Worm (Caenorhabditis elegans) whole organism, L1 larva: ENCODE data around the gene F38A5.6.

ENCODE experiments used
- C04F5.9 ChIP-seq: sonication (generic microtip); optimal IDR thresholded peaks from 2 replicates; lab custom pipeline; 2016; ENCODE audit warnings: missing genetic modification characterization, missing compliant biosample characterization
- C16A3.4 ChIP-seq: fragments of 150-350 bp; optimal IDR thresholded peaks from 2 replicates; lab custom pipeline; 2014; ENCODE audit warnings: missing biosample characterization, missing genetic modification characterization
- C34B4.2 ChIP-seq: sonication (generic microtip); optimal IDR thresholded peaks from 2 replicates; lab custom pipeline; 2017; ENCODE audit warnings: mild to moderate bottlenecking, missing genetic modification characterization, missing compliant biosample characterization
- F16B12.6 ChIP-seq: fragments of 150-350 bp; optimal IDR thresholded peaks from 2 replicates; lab custom pipeline; 2014; ENCODE audit warnings: missing biosample characterization, missing genetic modification characterization
- Y116A8C.19 ChIP-seq: sonication (generic microtip); optimal IDR thresholded peaks from 2 replicates; lab custom pipeline; 2016; ENCODE audit warnings: missing compliant biosample characterization, missing genetic modification characterization, borderline replicate concordance
- aha-1 ChIP-seq: fragments of 150-350 bp; optimal IDR thresholded peaks from 2 replicates; lab custom pipeline; 2014; ENCODE audit warnings: missing biosample characterization, missing genetic modification characterization
- ama-1 ChIP-seq: fragments of 150-350 bp; optimal IDR thresholded peaks from 2 replicates; lab custom pipeline; 2014
- blmp-1 ChIP-seq: fragments of 150-350 bp; optimal IDR thresholded peaks from 2 replicates; lab custom pipeline; 2014; ENCODE audit warnings: missing biosample characterization, missing genetic modification characterization
- ceh-8 ChIP-seq: fragments of 200-800 bp; sonication (Bioruptor generic); optimal IDR thresholded peaks from 2 replicates; lab custom pipeline; 2018; ENCODE audit warnings: mild to moderate bottlenecking, missing genetic modification characterization, moderate library complexity, missing compliant biosample characterization
- ceh-88 ChIP-seq: fragments of 200-800 bp; sonication (Bioruptor generic); IDR thresholded peaks from 2 replicates; pipeline ENCODE4 v1.3.6; 2022; ENCODE audit warnings: missing genetic modification characterization, missing compliant biosample characterization
- ceh-90 ChIP-seq: sonication (generic microtip); optimal IDR thresholded peaks from 2 replicates; lab custom pipeline; 2016; ENCODE audit warnings: missing genetic modification characterization, missing compliant biosample characterization
- dpl-1 ChIP-seq, 3 experiments: fragments of 150-350 bp in 2 of 3; sonication (generic microtip) in 1 of 3; optimal IDR thresholded peaks; 2 replicates each; lab custom pipeline; 2014 to 2017; ENCODE audit warnings: missing biosample characterization in 3 of 3, missing genetic modification characterization in 3 of 3, missing genetic modification reagents in 3 of 3
- efl-3 ChIP-seq: fragments of 200-800 bp; sonication (Bioruptor generic); optimal IDR thresholded peaks from 2 replicates; lab custom pipeline; 2018; ENCODE audit warnings: mild to moderate bottlenecking, missing genetic modification characterization, missing compliant biosample characterization
- egl-27 ChIP-seq, 2 experiments: fragments of 150-350 bp in 1 of 2; sonication (generic microtip); optimal IDR thresholded peaks; 3 replicates each; lab custom pipeline; 2017 to 2018; ENCODE audit warnings: missing biosample characterization in 2 of 2, missing genetic modification characterization in 2 of 2, missing genetic modification reagents in 2 of 2
- elt-2 ChIP-seq: sonication (generic microtip); optimal IDR thresholded peaks from 2 replicates; lab custom pipeline; 2016; ENCODE audit warnings: missing genetic modification characterization, mild to moderate bottlenecking, inconsistent platforms, missing compliant biosample characterization, missing genetic modification reagents
- elt-3 ChIP-seq, 6 experiments: fragments of 150-350 bp in 1 of 6; sonication (generic microtip); optimal IDR thresholded peaks; 2 replicates each; lab custom pipeline; 2017 to 2018; ENCODE audit warnings: missing biosample characterization in 6 of 6, missing genetic modification characterization in 6 of 6, inconsistent platforms in 1 of 6
- fkh-10 ChIP-seq: sonication (generic microtip); optimal IDR thresholded peaks from 2 replicates; lab custom pipeline; 2017; ENCODE audit warnings: missing biosample characterization, missing genetic modification reagents, missing genetic modification characterization
- fkh-4 ChIP-seq: sonication (generic microtip); optimal IDR thresholded peaks from 2 replicates; lab custom pipeline; 2016; ENCODE audit warnings: missing compliant biosample characterization, missing genetic modification characterization, borderline replicate concordance
- fos-1 ChIP-seq: fragments of 150-350 bp; optimal IDR thresholded peaks from 2 replicates; lab custom pipeline; 2014; ENCODE audit warnings: missing biosample characterization, missing genetic modification characterization
- grh-1 ChIP-seq: fragments of 200-800 bp; sonication (Bioruptor generic); IDR thresholded peaks from 2 replicates; pipeline ENCODE4 v1.3.6; 2022; ENCODE audit warnings: missing genetic modification reagents, missing genetic modification characterization, missing compliant biosample characterization
- hlh-4 ChIP-seq: sonication (generic microtip); optimal IDR thresholded peaks from 2 replicates; lab custom pipeline; 2016; ENCODE audit warnings: mild to moderate bottlenecking, missing genetic modification characterization, missing compliant biosample characterization
- hpl-2 ChIP-seq: fragments of 150-350 bp; optimal IDR thresholded peaks from 2 replicates; lab custom pipeline; 2014; ENCODE audit warnings: missing biosample characterization, missing genetic modification reagents, missing genetic modification characterization
- isw-1 ChIP-seq: fragments of 200-800 bp; sonication (Bioruptor generic); IDR thresholded peaks from 2 replicates; pipeline ENCODE4 v1.3.6; 2022; ENCODE audit warnings: missing genetic modification characterization, missing compliant biosample characterization
- lin-13 ChIP-seq: fragments of 150-350 bp; optimal IDR thresholded peaks from 2 replicates; lab custom pipeline; 2014; ENCODE audit warnings: missing biosample characterization, missing genetic modification reagents, missing genetic modification characterization
- lin-14 ChIP-seq: fragments of 200-800 bp; sonication (Bioruptor generic); optimal IDR thresholded peaks from 2 replicates; lab custom pipeline; 2018; ENCODE audit warnings: mild to moderate bottlenecking, missing genetic modification characterization, moderate library complexity, missing compliant biosample characterization
- lin-39 ChIP-seq: fragments of 150-350 bp; optimal IDR thresholded peaks from 2 replicates; lab custom pipeline; 2014; ENCODE audit warnings: missing biosample characterization, missing genetic modification reagents, missing genetic modification characterization
- lsy-2 ChIP-seq, 2 experiments: fragments of 150-350 bp; optimal IDR thresholded peaks; 2 replicates each; lab custom pipeline; 2014; ENCODE audit warnings: missing biosample characterization in 2 of 2, missing genetic modification characterization in 2 of 2
- mab-9 ChIP-seq: fragments of 200-800 bp; sonication (Bioruptor generic); IDR thresholded peaks from 2 replicates; pipeline ENCODE4 v1.3.6; 2022; ENCODE audit warnings: missing genetic modification reagents, missing genetic modification characterization, missing compliant biosample characterization
- mdl-1 ChIP-seq, 2 experiments: fragments of 150-350 bp; optimal IDR thresholded peaks; 2 replicates each; lab custom pipeline; 2014 to 2017; ENCODE audit warnings: missing biosample characterization in 2 of 2, missing genetic modification characterization in 2 of 2, inconsistent platforms in 1 of 2
- mef-2 ChIP-seq: fragments of 150-350 bp; optimal IDR thresholded peaks from 2 replicates; lab custom pipeline; 2014; ENCODE audit warnings: missing biosample characterization, missing genetic modification characterization
- mep-1 ChIP-seq: fragments of 150-350 bp; optimal IDR thresholded peaks from 2 replicates; lab custom pipeline; 2014; ENCODE audit warnings: missing biosample characterization, missing genetic modification characterization
- nhr-19 ChIP-seq: fragments of 200-800 bp; sonication (Bioruptor generic); conservative IDR thresholded peaks from 2 replicates; pipeline ENCODE4 v1.3.6; 2022; ENCODE audit warnings: missing genetic modification characterization, missing compliant biosample characterization
- nhr-237 ChIP-seq: fragments of 150-350 bp; optimal IDR thresholded peaks from 2 replicates; lab custom pipeline; 2014; ENCODE audit warnings: missing biosample characterization, missing genetic modification characterization
- nhr-28 ChIP-seq: fragments of 150-350 bp; optimal IDR thresholded peaks from 2 replicates; lab custom pipeline; 2014; ENCODE audit warnings: missing biosample characterization, missing genetic modification characterization
- nhr-47 ChIP-seq: sonication (generic microtip); optimal IDR thresholded peaks from 2 replicates; lab custom pipeline; 2016; ENCODE audit warnings: mild to moderate bottlenecking, missing genetic modification characterization, moderate library complexity, missing compliant biosample characterization
- nhr-77 ChIP-seq: fragments of 150-350 bp; optimal IDR thresholded peaks from 2 replicates; lab custom pipeline; 2014; ENCODE audit warnings: missing biosample characterization, missing genetic modification characterization
- nhr-84 ChIP-seq: sonication (generic microtip); optimal IDR thresholded peaks from 2 replicates; lab custom pipeline; 2017; ENCODE audit warnings: missing biosample characterization, missing genetic modification characterization
- nhr-85 ChIP-seq: sonication (generic microtip); peaks from one replicate; lab custom pipeline; 2016; ENCODE audit warnings: missing genetic modification characterization, inconsistent platforms, missing compliant biosample characterization
- nhr-90 ChIP-seq: sonication (generic microtip); optimal IDR thresholded peaks from 2 replicates; lab custom pipeline; 2016; ENCODE audit warnings: mild to moderate bottlenecking, missing genetic modification characterization, missing compliant biosample characterization; ENCODE audit not compliant: poor library complexity
- pag-3 ChIP-seq: sonication (generic microtip); optimal IDR thresholded peaks from 2 replicates; lab custom pipeline; 2017; ENCODE audit warnings: missing genetic modification characterization, mild to moderate bottlenecking, missing compliant biosample characterization, antibody characterized with exemption, borderline replicate concordance; ENCODE audit not compliant: insufficient read depth
- pax-3 ChIP-seq: fragments of 200-800 bp; sonication (Bioruptor generic); optimal IDR thresholded peaks from 2 replicates; lab custom pipeline; 2018; ENCODE audit warnings: mild to moderate bottlenecking, missing genetic modification characterization, moderate library complexity, missing compliant biosample characterization
- pqm-1 ChIP-seq: sonication (generic microtip); optimal IDR thresholded peaks from 3 replicates; lab custom pipeline; 2017; ENCODE audit warnings: missing biosample characterization, missing genetic modification characterization
- snpc-4 ChIP-seq: fragments of 150-350 bp; optimal IDR thresholded peaks from 2 replicates; lab custom pipeline; 2014; ENCODE audit warnings: missing biosample characterization, missing genetic modification characterization
- snu-23 ChIP-seq: sonication (generic microtip); optimal IDR thresholded peaks from 2 replicates; lab custom pipeline; 2016; ENCODE audit warnings: missing genetic modification characterization, missing compliant biosample characterization
- sptf-1 ChIP-seq: fragments of 150-350 bp; optimal IDR thresholded peaks from 2 replicates; lab custom pipeline; 2014; ENCODE audit warnings: missing biosample characterization, missing genetic modification characterization
- sup-37 ChIP-seq: fragments of 200-800 bp; sonication (Bioruptor generic); optimal IDR thresholded peaks from 2 replicates; lab custom pipeline; 2018; ENCODE audit warnings: mild to moderate bottlenecking, missing genetic modification characterization, missing compliant biosample characterization
- swsn-7 ChIP-seq: sonication (generic microtip); optimal IDR thresholded peaks from 2 replicates; lab custom pipeline; 2016; ENCODE audit warnings: missing genetic modification characterization, missing compliant biosample characterization
- unc-98 ChIP-seq: fragments of 200-800 bp; sonication (Bioruptor generic); IDR thresholded peaks from 2 replicates; pipeline ENCODE4 v1.3.6; 2022; ENCODE audit warnings: missing genetic modification characterization, missing compliant biosample characterization
- vab-15 ChIP-seq: sonication (generic microtip); optimal IDR thresholded peaks from 2 replicates; lab custom pipeline; 2017; ENCODE audit warnings: missing genotype, mild to moderate bottlenecking, missing genetic modification characterization, missing compliant biosample characterization
- zip-4 ChIP-seq: fragments of 200-800 bp; sonication (Bioruptor generic); optimal IDR thresholded peaks from 2 replicates; lab custom pipeline; 2018; ENCODE audit warnings: mild to moderate bottlenecking, missing genetic modification characterization, moderate library complexity, missing compliant biosample characterization
- ztf-11 ChIP-seq, 2 experiments: sonication (generic microtip); optimal IDR thresholded peaks; 2 replicates each; lab custom pipeline; 2016 to 2017; ENCODE audit warnings: missing genetic modification characterization in 2 of 2, missing biosample characterization in 1 of 2, missing compliant biosample characterization in 1 of 2
- ztf-4 ChIP-seq: fragments of 150-350 bp; optimal IDR thresholded peaks from 2 replicates; lab custom pipeline; 2014; ENCODE audit warnings: missing biosample characterization, missing genetic modification characterization

F38A5.6 gene

DNA sequence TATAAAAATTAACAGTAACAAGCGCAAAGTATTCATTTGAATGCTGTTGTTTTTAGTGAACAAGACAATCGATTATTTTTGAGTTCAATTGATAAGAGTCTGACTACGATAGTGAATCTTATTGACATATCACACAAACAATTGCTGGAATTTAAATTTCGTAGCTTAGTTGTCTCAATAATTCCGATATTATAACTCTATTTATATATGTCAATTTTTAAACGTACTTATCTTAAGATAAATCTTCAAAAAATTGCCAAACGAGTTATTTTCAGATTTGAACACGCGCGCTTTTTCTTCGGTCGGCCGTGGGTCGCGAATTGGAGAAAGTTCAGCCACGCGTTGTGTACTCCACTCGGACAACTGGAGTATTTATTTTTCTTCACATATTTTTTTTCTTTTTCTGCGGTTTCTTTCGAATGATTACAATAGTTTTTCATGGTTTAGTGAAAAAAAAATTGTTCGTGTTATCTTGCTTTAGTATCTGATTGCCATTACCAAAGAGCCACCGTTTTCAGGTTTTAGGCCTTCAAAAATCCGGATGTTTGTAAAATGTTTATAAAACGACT, 34.6 kb upstream of the F38A5.6 start, which contains the start of the genes cest-5.1 and C01B10.9 (continued):
- peak; percentile 66 for TF ChIP-seq lin-39 (tag; lab: Kevin White, UChicago)
- TF ChIP-seq nhr-47: peak; percentile 93
- no peak for TF ChIP-seq ceh-8
- TF ChIP-seq ztf-4 (tag; lab: Kevin White, UChicago): no peak
- TF ChIP-seq fos-1 (tag; lab: Kevin White, UChicago): peak; percentile 29
- TF ChIP-seq nhr-90: peak; percentile 91
- no peak for TF ChIP-seq mef-2 (tag; lab: Kevin White, UChicago)
- TF ChIP-seq nhr-19 (GFP tag; lab: Robert Waterston, UW): peak; percentile 85
- TF ChIP-seq ceh-88 (GFP tag; lab: Robert Waterston, UW): peak; percentile 70
- TF ChIP-seq swsn-7 (tag; lab: Kevin White, UChicago): peak; percentile 82
- TF ChIP-seq mep-1 (tag; lab: Kevin White, UChicago): no peak
- TF ChIP-seq vab-15 (tag; lab: Kevin White, UChicago): peak; percentile 60
- peak; percentile 48 for TF ChIP-seq zip-4 (GFP tag; lab: Kevin White, UChicago)
- TF ChIP-seq snpc-4 (tag; lab: Kevin White, UChicago): peak; percentile 53
- no peak for TF ChIP-seq nhr-84 (tag; lab: Kevin White, UChicago)
- peak; percentile 78 to 82 for TF ChIP-seq lsy-2 (tag; optimal IDR thresholded peaks at IDR 0.05; lab: Kevin White, UChicago)
- peak; percentile 42 for TF ChIP-seq lin-13 (GFP tag; lab: Kevin White, UChicago)
- TF ChIP-seq fkh-10: no peak
- TF ChIP-seq egl-27 (tag; optimal IDR thresholded peaks at IDR 0.05; lab: Kevin White, UChicago): no peak
- TF ChIP-seq pag-3 (tag; lab: Kevin White, UChicago): peak; percentile 12
- no peak for TF ChIP-seq aha-1
- peak in 1 of 2 experiments; percentile 90 for TF ChIP-seq ztf-11 (tag; optimal IDR thresholded peaks at IDR 0.05; lab: Kevin White, UChicago)
- TF ChIP-seq ama-1 (lab: Kevin White, UChicago): no peak
- no peak for TF ChIP-seq C34B4.2
- peak; percentile 51 for TF ChIP-seq blmp-1 (tag; lab: Kevin White, UChicago)
- TF ChIP-seq hlh-4 (tag; lab: Kevin White, UChicago): peak; percentile 28
- no peak for TF ChIP-seq F16B12.6 (tag; lab: Kevin White, UChicago)
- peak; percentile 30 for TF ChIP-seq sup-37
- TF ChIP-seq isw-1 (GFP tag; lab: Robert Waterston, UW): peak; percentile 81
- no peak for TF ChIP-seq nhr-28
- peak; percentile 67; the same call in 1 of the 2 replicates for TF ChIP-seq mab-9
- peak; percentile 92 for TF ChIP-seq nhr-85 (tag; lab: Kevin White, UChicago)
- no peak for TF ChIP-seq pqm-1 (tag; lab: Kevin White, UChicago)
- no peak for TF ChIP-seq nhr-237 (tag; lab: Kevin White, UChicago)
- peak; percentile 85 for TF ChIP-seq snu-23 (GFP tag; lab: Kevin White, UChicago)
- peak in 1 of 6 experiments; percentile 46 for TF ChIP-seq elt-3 (tag; optimal IDR thresholded peaks at IDR 0.05; lab: Kevin White, UChicago)
- no peak for TF ChIP-seq efl-3 (GFP tag; lab: Kevin White, UChicago)
- peak; percentile 67 for TF ChIP-seq elt-2 (tag; lab: Kevin White, UChicago)
- peak; percentile 86 for TF ChIP-seq C04F5.9 (tag; lab: Kevin White, UChicago)
- no peak for TF ChIP-seq sptf-1 (tag; lab: Kevin White, UChicago)
- peak; percentile 66 for TF ChIP-seq C16A3.4 (tag; lab: Kevin White, UChicago)
- TF ChIP-seq lin-14 (GFP tag; lab: Kevin White, UChicago): no peak
- TF ChIP-seq fkh-4: peak; percentile 91
- peak; percentile 86 for TF ChIP-seq pax-3
- peak in 1 of 2 experiments; percentile 28 for TF ChIP-seq mdl-1 (tag; optimal IDR thresholded peaks at IDR 0.05; lab: Kevin White, UChicago)
- peak; percentile 83 for TF ChIP-seq unc-98 (GFP tag; lab: Robert Waterston, UW)
- TF ChIP-seq grh-1 (GFP tag; lab: Robert Waterston, UW): peak; percentile 57; the same call in 1 of the 2 replicates
- peak; percentile 36 for TF ChIP-seq nhr-77 (tag; lab: Kevin White, UChicago)
- TF ChIP-seq hpl-2 (GFP tag; lab: Kevin White, UChicago): no peak
- TF ChIP-seq dpl-1 (GFP tag; optimal IDR thresholded peaks at IDR 0.05; lab: Kevin White, UChicago): peak; percentile 90 to 95 (median 94)
- TF ChIP-seq ceh-90: peak; percentile 93
- TF ChIP-seq Y116A8C.19 (tag; lab: Kevin White, UChicago): peak; percentile 34
